Fruit fly (Drosophila melanogaster) whole organism, embryonic: ENCODE data around the gene lectin-28C.

Experiments used
- Blimp-1 ChIP-seq: fragments of 200-800 bp; sonication (Bioruptor generic); optimal IDR thresholded peaks from 3 replicates; lab custom pipeline; 2018; ENCODE audit warnings: missing biosample characterization, missing genetic modification characterization, mild to moderate bottlenecking, moderate library complexity, missing genetic modification reagents
- Bteb2 ChIP-seq: fragments of 200-800 bp; sonication (Bioruptor generic); optimal IDR thresholded peaks from 2 replicates; lab custom pipeline; 2016; ENCODE audit warnings: missing biosample characterization, missing genetic modification characterization
- C15 ChIP-seq: fragments of 200-800 bp; sonication (Bioruptor generic); IDR thresholded peaks from 3 replicates; pipeline ENCODE4 v1.3.6; 2022; ENCODE audit warnings: missing biosample characterization, missing genetic modification characterization
- CG10654 ChIP-seq: fragments of 200-800 bp; sonication (Bioruptor generic); optimal IDR thresholded peaks from 2 replicates; lab custom pipeline; 2016; ENCODE audit warnings: missing biosample characterization, missing genetic modification characterization
- CG10979 ChIP-seq: fragments of 200-800 bp; sonication (Bioruptor generic); optimal IDR thresholded peaks from 2 replicates; lab custom pipeline; 2018; ENCODE audit warnings: missing biosample characterization, mild to moderate bottlenecking, missing genetic modification characterization, moderate library complexity
- CG12155 ChIP-seq: fragments of 200-800 bp; sonication (Bioruptor generic); optimal IDR thresholded peaks from 3 replicates; lab custom pipeline; 2016; ENCODE audit warnings: missing biosample characterization, missing genetic modification characterization
- CG14050 ChIP-seq: fragments of 200-800 bp; sonication (Bioruptor generic); IDR thresholded peaks from 3 replicates; pipeline ENCODE4 v1.3.6; 2022; ENCODE audit warnings: missing biosample characterization, missing genetic modification characterization
- CG14667 ChIP-seq: fragments of 200-800 bp; sonication (Bioruptor generic); IDR thresholded peaks from 2 replicates; pipeline ENCODE4 v1.3.6; 2022; ENCODE audit warnings: missing biosample characterization, missing genetic modification characterization
- CG15269 ChIP-seq: fragments of 200-800 bp; sonication (Bioruptor generic); optimal IDR thresholded peaks from 2 replicates; lab custom pipeline; 2018; ENCODE audit warnings: missing biosample characterization, mild to moderate bottlenecking, missing genetic modification characterization, moderate library complexity
- CG2712 ChIP-seq: fragments of 200-800 bp; optimal IDR thresholded peaks from 3 replicates; lab custom pipeline; 2019; ENCODE audit warnings: missing biosample characterization, mild to moderate bottlenecking, missing genetic modification characterization, moderate library complexity
- CG2889 ChIP-seq: fragments of 200-800 bp; sonication (Bioruptor generic); IDR thresholded peaks from 3 replicates; pipeline ENCODE4 v1.3.6; 2022; ENCODE audit warnings: missing biosample characterization, missing genetic modification characterization
- CG31365 ChIP-seq: fragments of 200-800 bp; sonication (Bioruptor generic); optimal IDR thresholded peaks from 2 replicates; lab custom pipeline; 2018; ENCODE audit warnings: missing biosample characterization, mild to moderate bottlenecking, missing genetic modification characterization
- CG31441 ChIP-seq: fragments of 200-800 bp; sonication (Bioruptor generic); IDR thresholded peaks from 2 replicates; pipeline ENCODE4 v1.3.6; 2022; ENCODE audit warnings: missing biosample characterization, missing genetic modification characterization
- CG3163 ChIP-seq: fragments of 200-800 bp; sonication (Bioruptor generic); optimal IDR thresholded peaks from 3 replicates; lab custom pipeline; 2016; ENCODE audit warnings: missing biosample characterization, missing genetic modification characterization
- CG32532 ChIP-seq: fragments of 200-800 bp; sonication (Bioruptor generic); IDR thresholded peaks from 2 replicates; pipeline ENCODE4 v1.3.6; 2022; ENCODE audit warnings: missing biosample characterization, missing genetic modification characterization
- CG3726 ChIP-seq: fragments of 200-800 bp; sonication (Bioruptor generic); IDR thresholded peaks from 3 replicates; pipeline ENCODE4, ENCODE4 v1.3.6; 2022; ENCODE audit warnings: missing biosample characterization, missing genetic modification characterization
- CG4404 ChIP-seq: fragments of 200-800 bp; sonication (Bioruptor generic); IDR thresholded peaks from 2 replicates; pipeline ENCODE4 v1.3.6; 2022; ENCODE audit warnings: missing biosample characterization, missing genetic modification characterization
- CG5180 ChIP-seq: fragments of 200-800 bp; sonication (Bioruptor generic); optimal IDR thresholded peaks from 3 replicates; lab custom pipeline; 2017; ENCODE audit warnings: missing biosample characterization, missing genetic modification characterization, mild to moderate bottlenecking, moderate library complexity, missing genetic modification reagents
- CG8478 ChIP-seq: fragments of >200 bp; optimal IDR thresholded peaks from 2 replicates; lab custom pipeline; 2018
- Dip3 ChIP-seq: fragments of 200-800 bp; sonication (Bioruptor generic); optimal IDR thresholded peaks from 3 replicates; lab custom pipeline; 2016; ENCODE audit warnings: missing biosample characterization, missing genetic modification characterization
- HHEX ChIP-seq: fragments of 200-800 bp; sonication (Bioruptor generic); optimal IDR thresholded peaks from 3 replicates; lab custom pipeline; 2017; ENCODE audit warnings: missing biosample characterization, mild to moderate bottlenecking, missing genetic modification characterization, missing genetic modification reagents
- Hr3 ChIP-seq: fragments of 200-800 bp; sonication (Bioruptor generic); optimal IDR thresholded peaks from 3 replicates; lab custom pipeline; 2016; ENCODE audit warnings: missing biosample characterization, missing genetic modification characterization
- Lhr ChIP-seq: fragments of 200-800 bp; sonication (Bioruptor generic); optimal IDR thresholded peaks from 3 replicates; lab custom pipeline; 2017; ENCODE audit warnings: mild to moderate bottlenecking, missing biosample characterization, missing genetic modification reagents, missing genetic modification characterization
- Myb ChIP-seq: fragments of 200-800 bp; sonication (Bioruptor generic); optimal IDR thresholded peaks from 2 replicates; lab custom pipeline; 2016; ENCODE audit warnings: missing biosample characterization, missing genetic modification characterization
- Nf-YA ChIP-seq: fragments of 200-800 bp; sonication (Bioruptor generic); IDR thresholded peaks from 2 replicates; pipeline ENCODE4 v1.3.6; 2022; ENCODE audit warnings: missing biosample characterization, missing genetic modification characterization
- Opbp ChIP-seq: fragments of 200-800 bp; sonication (Bioruptor generic); IDR thresholded peaks from 3 replicates; pipeline ENCODE4 v1.3.6; 2022; ENCODE audit warnings: missing biosample characterization, missing genetic modification characterization; ENCODE audit not compliant: partially characterized antibody
- PHDP ChIP-seq: fragments of 200-800 bp; sonication (Bioruptor generic); optimal IDR thresholded peaks from 3 replicates; lab custom pipeline; 2018; ENCODE audit warnings: missing biosample characterization, mild to moderate bottlenecking, missing genetic modification characterization, moderate library complexity
- Tbp ChIP-seq: fragments of >200 bp; optimal IDR thresholded peaks from 2 replicates; lab custom pipeline; 2018; ENCODE audit warnings: missing biosample characterization, missing genetic modification characterization
- Vsx1 ChIP-seq: fragments of 200-800 bp; sonication (Bioruptor generic); optimal IDR thresholded peaks from 2 replicates; lab custom pipeline; 2017; ENCODE audit warnings: missing biosample characterization, mild to moderate bottlenecking, missing genetic modification characterization, missing genetic modification reagents
- bab2 ChIP-seq: fragments of 200-800 bp; sonication (Bioruptor generic); optimal IDR thresholded peaks from 2 replicates; lab custom pipeline; 2016; ENCODE audit warnings: missing biosample characterization, missing genetic modification characterization
- bigmax ChIP-seq: fragments of 200-800 bp; sonication (Bioruptor generic); optimal IDR thresholded peaks from 2 replicates; lab custom pipeline; 2018; ENCODE audit warnings: missing biosample characterization, mild to moderate bottlenecking, missing genetic modification characterization
- bsh ChIP-seq, 2 experiments: fragments of 200-800 bp; sonication (Bioruptor generic); optimal IDR thresholded peaks; 2 replicates each; lab custom pipeline; 2017 to 2018; ENCODE audit warnings: mild to moderate bottlenecking in 2 of 2, missing biosample characterization in 2 of 2, missing genetic modification characterization in 2 of 2, moderate library complexity in 1 of 2
- cg ChIP-seq: fragments of 200-800 bp; sonication (Bioruptor generic); optimal IDR thresholded peaks from 3 replicates; lab custom pipeline; 2019; ENCODE audit warnings: missing biosample characterization, mild to moderate bottlenecking, missing genetic modification characterization, moderate library complexity
- chif ChIP-seq, 2 experiments: fragments of 200-800 bp; sonication (Bioruptor generic); optimal IDR thresholded peaks; 3 replicates each; lab custom pipeline; 2016; ENCODE audit warnings: missing biosample characterization in 2 of 2, missing genetic modification characterization in 2 of 2
- cwo ChIP-seq: fragments of 200-800 bp; sonication (Bioruptor generic); optimal IDR thresholded peaks from 3 replicates; lab custom pipeline; 2017; ENCODE audit warnings: missing biosample characterization, missing genetic modification characterization, mild to moderate bottlenecking, moderate library complexity, missing genetic modification reagents
- en ChIP-seq: fragments of 200-800 bp; sonication (Bioruptor generic); optimal IDR thresholded peaks from 2 replicates; lab custom pipeline; 2016; ENCODE audit warnings: missing biosample characterization, missing genetic modification characterization
- eve ChIP-seq, 2 experiments: fragments of >200 bp; optimal IDR thresholded peaks; 2 replicates each; lab custom pipeline; 2017; ENCODE audit warnings: missing biosample characterization in 2 of 2, missing genetic modification characterization in 2 of 2
- eyg ChIP-seq: fragments of 200-800 bp; sonication (Bioruptor generic); optimal IDR thresholded peaks from 3 replicates; lab custom pipeline; 2016; ENCODE audit warnings: missing biosample characterization, missing genetic modification characterization
- kah ChIP-seq: fragments of 200-800 bp; sonication (Bioruptor generic); optimal IDR thresholded peaks from 2 replicates; lab custom pipeline; 2018; ENCODE audit warnings: missing biosample characterization, mild to moderate bottlenecking, missing genetic modification characterization
- lab ChIP-seq: fragments of 200-800 bp; sonication (Bioruptor generic); optimal IDR thresholded peaks from 3 replicates; lab custom pipeline; 2017; ENCODE audit warnings: missing biosample characterization, missing genetic modification characterization, mild to moderate bottlenecking, moderate library complexity, missing genetic modification reagents
- lola ChIP-seq, 3 experiments: fragments of >200 bp in 2 of 3; fragments of 200-800 bp in 1 of 3; sonication (Bioruptor generic) in 1 of 3; optimal IDR thresholded peaks; 2 replicates each; lab custom pipeline; 2017 to 2019; ENCODE audit warnings: missing biosample characterization in 3 of 3, missing genetic modification characterization in 3 of 3, mild to moderate bottlenecking in 1 of 3, moderate library complexity in 1 of 3
- mirr ChIP-seq: fragments of 200-800 bp; sonication (Bioruptor generic); optimal IDR thresholded peaks from 3 replicates; lab custom pipeline; 2018; ENCODE audit warnings: missing biosample characterization, mild to moderate bottlenecking, missing genetic modification characterization
- nau ChIP-seq: fragments of 200-800 bp; sonication (Bioruptor generic); optimal IDR thresholded peaks from 3 replicates; lab custom pipeline; 2017; ENCODE audit warnings: missing biosample characterization, mild to moderate bottlenecking, missing genetic modification characterization, missing genetic modification reagents
- otp ChIP-seq: fragments of 200-800 bp; sonication (Bioruptor generic); IDR thresholded peaks from 3 replicates; pipeline ENCODE4, ENCODE4 v1.3.6; 2022; ENCODE audit warnings: missing biosample characterization, missing genetic modification characterization
- p53 ChIP-seq: fragments of 200-800 bp; sonication (Bioruptor generic); optimal IDR thresholded peaks from 2 replicates; lab custom pipeline; 2016; ENCODE audit warnings: missing biosample characterization, missing genetic modification characterization
- pzg ChIP-seq: fragments of 200-800 bp; sonication (Bioruptor generic); optimal IDR thresholded peaks from 3 replicates; lab custom pipeline; 2018; ENCODE audit warnings: missing biosample characterization, mild to moderate bottlenecking, missing genetic modification characterization, moderate library complexity
- rib ChIP-seq: fragments of 200-800 bp; sonication (Bioruptor generic); IDR thresholded peaks from 2 replicates; pipeline ENCODE4 v1.3.6; 2022; ENCODE audit warnings: missing biosample characterization, missing genetic modification characterization
- salm ChIP-seq: fragments of 200-800 bp; sonication (Bioruptor generic); optimal IDR thresholded peaks from 2 replicates; lab custom pipeline; 2018; ENCODE audit warnings: missing biosample characterization, mild to moderate bottlenecking, missing genetic modification characterization
- sim ChIP-seq: fragments of 200-800 bp; sonication (Bioruptor generic); IDR thresholded peaks from 2 replicates; pipeline ENCODE4 v1.3.6; 2022; ENCODE audit warnings: missing biosample characterization, missing genetic modification characterization
- sisA ChIP-seq: fragments of 200-800 bp; sonication (Bioruptor generic); IDR thresholded peaks from 2 replicates; pipeline ENCODE4 v1.3.6; 2022; ENCODE audit warnings: missing biosample characterization, missing genetic modification characterization
- stwl ChIP-seq: fragments of 200-800 bp; sonication (Bioruptor generic); optimal IDR thresholded peaks from 3 replicates; lab custom pipeline; 2018; ENCODE audit warnings: missing biosample characterization, mild to moderate bottlenecking, missing genetic modification characterization, moderate library complexity
- zf30C ChIP-seq: fragments of 200-800 bp; sonication (Bioruptor generic); optimal IDR thresholded peaks from 3 replicates; lab custom pipeline; 2018; ENCODE audit warnings: missing biosample characterization, mild to moderate bottlenecking, missing genetic modification characterization

The lectin-28C gene

DNA sequence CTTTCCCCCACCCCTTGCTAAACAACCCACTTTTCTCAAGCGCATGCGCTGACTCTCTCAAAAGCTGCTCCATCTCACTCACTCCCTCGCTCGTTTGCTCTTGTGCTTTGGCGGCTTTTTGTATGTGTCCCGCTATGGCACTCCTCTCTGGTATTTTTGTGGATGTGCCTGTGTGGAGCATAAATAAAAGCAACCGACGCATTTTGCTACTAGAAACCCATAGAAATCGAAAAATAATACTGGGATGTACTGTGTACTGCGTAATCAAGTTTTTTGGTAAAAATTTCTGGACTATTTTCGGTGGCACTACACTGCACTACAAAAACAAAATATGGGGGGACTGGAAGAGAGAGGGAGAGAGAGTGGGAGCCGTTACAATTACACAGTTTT lies 47.2 kb upstream of the lectin-28C start (continued):
- TF ChIP-seq Hr3 (no peak), kah (no peak), CG31365 (tag; lab: Kevin White, UChicago) (no peak), nau (GFP tag; lab: Kevin White, UChicago) (no peak), sim (GFP tag; lab: Robert Waterston, UW) (no peak), stwl (no peak), cg (peak; percentile 92), salm (tag; lab: Kevin White, UChicago) (no peak), C15 (GFP tag; lab: Robert Waterston, UW) (no peak), Bteb2 (GFP tag; lab: Kevin White, UChicago) (no peak), Tbp (GFP tag; lab: Kevin White, UChicago) (no peak), CG3163 (peak; percentile 66), Blimp-1 (no peak), Nf-YA (GFP tag; lab: Robert Waterston, UW) (no peak), otp (GFP tag; lab: Robert Waterston, UW) (no peak), mirr (GFP tag; lab: Kevin White, UChicago) (peak; percentile 89), CG14050 (GFP tag; lab: Robert Waterston, UW) (no peak), CG4404 (no peak), eyg (GFP tag; lab: Kevin White, UChicago) (peak; percentile 39), p53 (no peak), CG2712 (no peak), en (GFP tag; lab: Kevin White, UChicago) (no peak), bigmax (GFP tag; lab: Kevin White, UChicago) (no peak), Myb (GFP tag; lab: Kevin White, UChicago) (peak; percentile 39), CG31441 (GFP tag; lab: Robert Waterston, UW) (no peak), CG14667 (GFP tag; lab: Robert Waterston, UW) (no peak), bsh (GFP tag; optimal IDR thresholded peaks at IDR 0.05; lab: Kevin White, UChicago) (no peak), eve (GFP tag; optimal IDR thresholded peaks at IDR 0.05; lab: Kevin White, UChicago) (no peak), CG5180 (GFP tag; lab: Kevin White, UChicago) (no peak), Lhr (GFP tag; lab: Kevin White, UChicago) (no peak), cwo (GFP tag; lab: Kevin White, UChicago) (no peak), CG10654 (GFP tag; lab: Kevin White, UChicago) (no peak), pzg (GFP tag; lab: Kevin White, UChicago) (peak; percentile 48), CG10979 (tag; lab: Kevin White, UChicago) (no peak), Dip3 (no peak), chif (GFP tag; optimal IDR thresholded peaks at IDR 0.05; lab: Kevin White, UChicago) (no peak), lab (peak; percentile 46), HHEX (GFP tag; lab: Kevin White, UChicago) (no peak), rib (GFP tag; lab: Robert Waterston, UW) (peak; percentile 58), Opbp (peak; percentile 32; the same call in 1 of the 3 replicates), Vsx1 (GFP tag; lab: Kevin White, UChicago) (no peak), lola (GFP tag; optimal IDR thresholded peaks at IDR 0.05; lab: Kevin White, UChicago) (no peak), CG12155 (no peak), CG8478 (lab: Kevin White, UChicago) (no peak), PHDP (tag; lab: Kevin White, UChicago) (no peak), CG3726 (no peak), bab2 (no peak), CG32532 (peak; percentile 55; the same call in 1 of the 2 replicates), CG15269 (tag; lab: Kevin White, UChicago) (no peak), CG2889 (GFP tag; lab: Robert Waterston, UW) (peak; percentile 29; the same call in 1 of the 3 replicates), sisA (GFP tag; lab: Robert Waterston, UW) (no peak), zf30C (GFP tag; lab: Kevin White, UChicago) (no peak)
